Fruit fly (Drosophila melanogaster) whole organism, embryonic: ENCODE data around the gene Or67b.

Experiments used
- Atf3 ChIP-seq: fragments of 200-800 bp; sonication (Bioruptor generic); optimal IDR thresholded peaks from 3 replicates; lab custom pipeline; 2016; ENCODE audit warnings: missing biosample characterization, missing genetic modification characterization
- B-H2 ChIP-seq: fragments of 200-800 bp; sonication (Bioruptor generic); optimal IDR thresholded peaks from 2 replicates; lab custom pipeline; 2018; ENCODE audit warnings: missing biosample characterization, mild to moderate bottlenecking, missing genetic modification characterization
- CG10147 ChIP-seq: fragments of 200-800 bp; sonication (Bioruptor generic); optimal IDR thresholded peaks from 2 replicates; lab custom pipeline; 2019; ENCODE audit warnings: missing biosample characterization, mild to moderate bottlenecking, missing genetic modification characterization, moderate library complexity
- CG10321 ChIP-seq: fragments of 200-800 bp; sonication (Bioruptor generic); IDR thresholded peaks from 2 replicates; pipeline ENCODE4 v1.3.6; 2022; ENCODE audit warnings: missing biosample characterization, missing genetic modification characterization
- CG10462 ChIP-seq: fragments of 200-800 bp; sonication (Bioruptor generic); optimal IDR thresholded peaks from 2 replicates; lab custom pipeline; 2016; ENCODE audit warnings: missing biosample characterization, missing genetic modification characterization
- CG11398 ChIP-seq: fragments of 200-800 bp; sonication (Bioruptor generic); optimal IDR thresholded peaks from 2 replicates; lab custom pipeline; 2016; ENCODE audit warnings: missing biosample characterization, missing genetic modification characterization
- CG12104 ChIP-seq: fragments of 200-800 bp; sonication (Bioruptor generic); optimal IDR thresholded peaks from 3 replicates; lab custom pipeline; 2016; ENCODE audit warnings: missing biosample characterization, missing genetic modification characterization
- CG13296 ChIP-seq: fragments of 200-800 bp; sonication (Bioruptor generic); optimal IDR thresholded peaks from 3 replicates; lab custom pipeline; 2018; ENCODE audit warnings: missing biosample characterization, mild to moderate bottlenecking, missing genetic modification characterization
- CG13424 ChIP-seq: fragments of 200-800 bp; sonication (Bioruptor generic); optimal IDR thresholded peaks from 2 replicates; lab custom pipeline; 2019; ENCODE audit warnings: missing biosample characterization, mild to moderate bottlenecking, missing genetic modification characterization, moderate library complexity
- CG15011 ChIP-seq: fragments of 200-800 bp; sonication (Bioruptor generic); optimal IDR thresholded peaks from 3 replicates; lab custom pipeline; 2018; ENCODE audit warnings: missing biosample characterization, mild to moderate bottlenecking, missing genetic modification characterization
- CG15696 ChIP-seq: fragments of 200-800 bp; sonication (Bioruptor generic); optimal IDR thresholded peaks from 2 replicates; lab custom pipeline; 2019; ENCODE audit warnings: missing biosample characterization, mild to moderate bottlenecking, missing genetic modification characterization, moderate library complexity
- CG1602 ChIP-seq: fragments of 200-800 bp; sonication (Bioruptor generic); optimal IDR thresholded peaks from 3 replicates; lab custom pipeline; 2016; ENCODE audit warnings: missing biosample characterization, missing genetic modification characterization
- CG18262 ChIP-seq: fragments of 200-800 bp; optimal IDR thresholded peaks from 3 replicates; lab custom pipeline; 2019; ENCODE audit warnings: missing biosample characterization, mild to moderate bottlenecking, missing genetic modification characterization, moderate library complexity
- CG3065 ChIP-seq: fragments of 200-800 bp; sonication (Bioruptor generic); optimal IDR thresholded peaks from 2 replicates; lab custom pipeline; 2016; ENCODE audit warnings: missing biosample characterization, missing genetic modification characterization
- CG32532 ChIP-seq: fragments of 200-800 bp; sonication (Bioruptor generic); IDR thresholded peaks from 2 replicates; pipeline ENCODE4 v1.3.6; 2022; ENCODE audit warnings: missing biosample characterization, missing genetic modification characterization
- CG3407 ChIP-seq: fragments of 200-800 bp; sonication (Bioruptor generic); optimal IDR thresholded peaks from 2 replicates; lab custom pipeline; 2018; ENCODE audit warnings: missing biosample characterization, mild to moderate bottlenecking, missing genetic modification characterization
- CG6791 ChIP-seq: fragments of 200-800 bp; sonication (Bioruptor generic); IDR thresholded peaks from 3 replicates; pipeline ENCODE4 v1.3.6; 2022; ENCODE audit warnings: missing biosample characterization, missing genetic modification characterization; ENCODE audit not compliant: partially characterized antibody
- Chrac-16 ChIP-seq: fragments of 200-800 bp; sonication (Bioruptor generic); optimal IDR thresholded peaks from 3 replicates; lab custom pipeline; 2016; ENCODE audit warnings: missing biosample characterization, missing genetic modification characterization
- Dip2 ChIP-seq: fragments of 200-800 bp; sonication (Bioruptor generic); IDR thresholded peaks from 2 replicates; pipeline ENCODE4 v1.3.6; 2022; ENCODE audit warnings: missing biosample characterization, missing genetic modification characterization
- Ets97D ChIP-seq: fragments of 200-800 bp; sonication (Bioruptor generic); optimal IDR thresholded peaks from 3 replicates; lab custom pipeline; 2016; ENCODE audit warnings: missing biosample characterization, missing genetic modification characterization
- GATAe ChIP-seq: fragments of 200-800 bp; sonication (Bioruptor generic); conservative IDR thresholded peaks from 2 replicates; pipeline ENCODE4 v1.3.6; 2022; ENCODE audit warnings: missing biosample characterization, missing genetic modification characterization
- HLH54F ChIP-seq: fragments of 200-800 bp; sonication (Bioruptor generic); optimal IDR thresholded peaks from 3 replicates; lab custom pipeline; 2016; ENCODE audit warnings: missing biosample characterization, missing genetic modification characterization
- HmgZ ChIP-seq: fragments of 200-800 bp; sonication (Bioruptor generic); optimal IDR thresholded peaks from 2 replicates; lab custom pipeline; 2018; ENCODE audit warnings: missing biosample characterization, mild to moderate bottlenecking, missing genetic modification characterization
- Hmr ChIP-seq: fragments of 200-800 bp; sonication (Bioruptor generic); optimal IDR thresholded peaks from 3 replicates; lab custom pipeline; 2017; ENCODE audit warnings: mild to moderate bottlenecking, missing biosample characterization, missing genetic modification reagents, missing genetic modification characterization
- Lhr ChIP-seq: fragments of 200-800 bp; sonication (Bioruptor generic); optimal IDR thresholded peaks from 3 replicates; lab custom pipeline; 2017; ENCODE audit warnings: mild to moderate bottlenecking, missing biosample characterization, missing genetic modification reagents, missing genetic modification characterization
- MBD-R2 ChIP-seq: fragments of 200-800 bp; sonication (Bioruptor generic); IDR thresholded peaks from 2 replicates; pipeline ENCODE4 v1.3.6; 2022; ENCODE audit warnings: missing biosample characterization, missing genetic modification characterization
- MESR4 ChIP-seq: fragments of 200-800 bp; sonication (Bioruptor generic); optimal IDR thresholded peaks from 2 replicates; lab custom pipeline; 2018; ENCODE audit warnings: missing biosample characterization, mild to moderate bottlenecking, missing genetic modification characterization, moderate library complexity
- Med ChIP-seq: fragments of 200-800 bp; sonication (Bioruptor generic); peaks from one replicate; lab custom pipeline; 2016; ENCODE audit warnings: missing biosample characterization, missing genetic modification characterization, mild to moderate bottlenecking, inconsistent platforms, moderate library complexity
- NfI ChIP-seq: fragments of 200-800 bp; sonication (Bioruptor generic); optimal IDR thresholded peaks from 3 replicates; lab custom pipeline; 2018; ENCODE audit warnings: missing biosample characterization, mild to moderate bottlenecking, missing genetic modification characterization, moderate library complexity
- Stat92E ChIP-seq, 3 experiments: fragments of >200 bp in 2 of 3; fragments of 200-800 bp in 1 of 3; sonication (Bioruptor generic) in 1 of 3; optimal IDR thresholded peaks; 2 replicates each; lab custom pipeline; 2017 to 2019; ENCODE audit warnings: missing biosample characterization in 3 of 3, missing genetic modification characterization in 3 of 3, mild to moderate bottlenecking in 1 of 3, moderate library complexity in 1 of 3
- Trl ChIP-seq, 3 experiments: fragments of >200 bp in 2 of 3; fragments of 200-800 bp in 1 of 3; sonication (Bioruptor generic) in 1 of 3; optimal IDR thresholded peaks; 2 replicates in 1 of 3; 3 replicates in 2 of 3; lab custom pipeline; 2016 to 2017; ENCODE audit warnings: missing biosample characterization in 1 of 3, missing genetic modification characterization in 1 of 3
- Usf ChIP-seq: fragments of 200-800 bp; sonication (Bioruptor generic); optimal IDR thresholded peaks from 2 replicates; lab custom pipeline; 2017; ENCODE audit warnings: missing genotype, missing biosample characterization, missing genetic modification characterization
- amos ChIP-seq: fragments of 200-800 bp; sonication (Bioruptor generic); IDR thresholded peaks from 2 replicates; pipeline ENCODE4 v1.3.6; 2022; ENCODE audit warnings: missing biosample characterization, missing genetic modification characterization; ENCODE audit not compliant: partially characterized antibody
- crp ChIP-seq, 2 experiments: fragments of 200-800 bp; sonication (Bioruptor generic); optimal IDR thresholded peaks; 2 replicates in 1 of 2; 3 replicates in 1 of 2; lab custom pipeline; 2017; ENCODE audit warnings: missing biosample characterization in 2 of 2, missing genetic modification characterization in 2 of 2, mild to moderate bottlenecking in 1 of 2, moderate library complexity in 1 of 2
- emc ChIP-seq: fragments of 200-800 bp; sonication (Bioruptor generic); optimal IDR thresholded peaks from 2 replicates; lab custom pipeline; 2016; ENCODE audit warnings: missing biosample characterization, missing genetic modification characterization
- fd64A ChIP-seq: fragments of 200-800 bp; sonication (Bioruptor generic); optimal IDR thresholded peaks from 3 replicates; lab custom pipeline; 2018; ENCODE audit warnings: missing biosample characterization, mild to moderate bottlenecking, missing genetic modification characterization
- jigr1 ChIP-seq: fragments of 200-800 bp; sonication (Bioruptor generic); IDR thresholded peaks from 3 replicates; pipeline ENCODE4 v1.3.6; 2022; ENCODE audit warnings: missing biosample characterization, missing genetic modification characterization
- kni ChIP-seq: fragments of 200-800 bp; sonication (Bioruptor generic); optimal IDR thresholded peaks from 3 replicates; lab custom pipeline; 2017; ENCODE audit warnings: mild to moderate bottlenecking, missing biosample characterization, missing genetic modification reagents, missing genetic modification characterization
- knrl ChIP-seq: fragments of 200-800 bp; sonication (Bioruptor generic); IDR thresholded peaks from 3 replicates; pipeline ENCODE4 v1.3.6; 2022; ENCODE audit warnings: missing biosample characterization, missing genetic modification characterization; ENCODE audit not compliant: partially characterized antibody
- maf-S ChIP-seq: fragments of 200-800 bp; sonication (Bioruptor generic); optimal IDR thresholded peaks from 2 replicates; lab custom pipeline; 2016; ENCODE audit warnings: missing biosample characterization, missing genetic modification characterization
- sens-2 ChIP-seq: fragments of 200-800 bp; sonication (Bioruptor generic); IDR thresholded peaks from 2 replicates; pipeline ENCODE4 v1.3.6; 2022; ENCODE audit warnings: missing biosample characterization, missing genetic modification characterization
- shn ChIP-seq: fragments of 200-800 bp; sonication (Bioruptor generic); optimal IDR thresholded peaks from 3 replicates; lab custom pipeline; 2016; ENCODE audit warnings: missing biosample characterization, missing genetic modification characterization
- sisA ChIP-seq: fragments of 200-800 bp; sonication (Bioruptor generic); IDR thresholded peaks from 2 replicates; pipeline ENCODE4 v1.3.6; 2022; ENCODE audit warnings: missing biosample characterization, missing genetic modification characterization
- stwl ChIP-seq: fragments of 200-800 bp; sonication (Bioruptor generic); optimal IDR thresholded peaks from 3 replicates; lab custom pipeline; 2018; ENCODE audit warnings: missing biosample characterization, mild to moderate bottlenecking, missing genetic modification characterization, moderate library complexity
- unc-4 ChIP-seq: fragments of 200-800 bp; sonication (Bioruptor generic); IDR thresholded peaks from 2 replicates; pipeline ENCODE4 v1.3.6; 2022; ENCODE audit warnings: missing biosample characterization, missing genetic modification characterization; ENCODE audit not compliant: partially characterized antibody

Gene Or67b

DNA sequence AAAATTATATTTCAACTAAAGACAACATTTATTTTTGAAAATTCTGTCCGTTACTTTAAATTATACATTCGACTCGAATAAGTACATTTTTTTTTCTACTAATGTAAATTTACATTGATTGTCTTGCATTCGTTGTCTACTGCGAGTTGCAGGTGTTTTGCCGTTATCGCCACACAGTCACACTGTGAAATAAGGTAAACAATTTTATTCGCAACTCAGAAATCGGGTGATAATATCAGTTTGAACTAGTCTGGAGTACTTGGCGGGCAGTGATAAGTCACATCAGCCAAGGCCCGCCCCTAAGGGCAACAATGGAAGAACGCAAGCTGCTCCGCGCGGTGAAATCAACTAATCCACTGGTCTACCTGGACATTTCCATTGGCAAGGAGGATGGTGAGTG, 917 bp upstream of the Or67b start (continued):
- TF ChIP-seq HLH54F (GFP tag; lab: Kevin White, UChicago) (no peak), crp (GFP tag; optimal IDR thresholded peaks at IDR 0.05; lab: Kevin White, UChicago) (no peak), sisA (GFP tag; lab: Robert Waterston, UW) (no peak), stwl (tag; lab: Kevin White, UChicago) (peak; percentile 63), HmgZ (tag; lab: Kevin White, UChicago) (peak; percentile 54), Ets97D (GFP tag; lab: Kevin White, UChicago) (peak; percentile 29), CG32532 (GFP tag; lab: Robert Waterston, UW) (no peak), NfI (GFP tag; lab: Kevin White, UChicago) (no peak), CG13424 (tag; lab: Kevin White, UChicago) (no peak), CG6791 (0 out of 3 replicates have a peak, but pooled peaks have one; percentile 53), B-H2 (GFP tag; lab: Kevin White, UChicago) (no peak), unc-4 (GFP tag; lab: Robert Waterston, UW) (no peak), MESR4 (GFP tag; lab: Kevin White, UChicago) (peak; percentile 64), GATAe (GFP tag; lab: Robert Waterston, UW) (no peak), Trl (optimal IDR thresholded peaks at IDR 0.05; lab: Kevin White, UChicago) (no peak), Trl (GFP tag; optimal IDR thresholded peaks at IDR 0.05; lab: Kevin White, UChicago) (no peak), maf-S (GFP tag; lab: Kevin White, UChicago) (no peak), amos (GFP tag; lab: Robert Waterston, UW) (peak; percentile 67), Hmr (GFP tag; lab: Kevin White, UChicago) (no peak), CG3407 (GFP tag; lab: Kevin White, UChicago) (no peak), CG10321 (no peak), fd64A (no peak), Med (GFP tag; lab: Kevin White, UChicago) (no peak), CG12104 (GFP tag; lab: Kevin White, UChicago) (no peak), jigr1 (GFP tag; lab: Robert Waterston, UW) (no peak), shn (GFP tag; lab: Kevin White, UChicago) (no peak), Dip2 (no peak), CG1602 (GFP tag; lab: Kevin White, UChicago) (no peak), Atf3 (no peak), CG13296 (no peak), MBD-R2 (peak; percentile 75), CG18262 (tag; lab: Kevin White, UChicago) (no peak), CG11398 (GFP tag; lab: Kevin White, UChicago) (no peak), CG15011 (GFP tag; lab: Kevin White, UChicago) (no peak), CG15696 (tag; lab: Kevin White, UChicago) (no peak), kni (GFP tag; lab: Kevin White, UChicago) (no peak), knrl (GFP tag; lab: Robert Waterston, UW) (peak; percentile 54; the same call in 2 of the 3 replicates), CG10147 (no peak), Chrac-16 (GFP tag; lab: Kevin White, UChicago) (no peak), Usf (GFP tag; lab: Kevin White, UChicago) (no peak), Stat92E (GFP tag; optimal IDR thresholded peaks at IDR 0.05; lab: Kevin White, UChicago) (no peak), CG10462 (no peak), emc (GFP tag; lab: Kevin White, UChicago) (no peak), Lhr (GFP tag; lab: Kevin White, UChicago) (peak; percentile 72), sens-2 (no peak), CG3065 (GFP tag; lab: Kevin White, UChicago) (no peak)
- TF ChIP-seq, all 482 proteins: peak for 31
